Worm (Caenorhabditis elegans): ENCODE measurements around the gene C27A7.8.

Gene C27A7.8

ce11 chrV:12113726-12114125 lies 39.2 kb upstream of the C27A7.8 start:
- TF ChIP-seq nhr-80 (tag; optimal IDR thresholded peaks at IDR 0.05) = peak; percentile 70
- TF ChIP-seq egrh-3 (GFP tag; IDR thresholded peaks at IDR 0.05) = no peak

- TF ChIP-seq efl-1 (GFP tag; optimal IDR thresholded peaks at IDR 0.05) (no peak), snpc-3.4 (tag; optimal IDR thresholded peaks at IDR 0.05) (no peak), F33H1.4 (GFP tag; IDR thresholded peaks at IDR 0.05) (no peak)
Measured at ce11 chrV:12114693-12115092, 38.3 kb upstream of the C27A7.8 start, which contains the start of gene spin-1. TSS of gene spin-1 (plus strand) at chrV:12114993.

- TF ChIP-seq nhr-80 (tag; optimal IDR thresholded peaks at IDR 0.05) (peak; percentile 27), nhr-120 (GFP tag; IDR thresholded peaks at IDR 0.05) (no peak)
Measured at ce11 chrV:12115150-12115549, 37.8 kb upstream of the C27A7.8 start.

- TF ChIP-seq F57A8.1 (GFP tag; optimal IDR thresholded peaks at IDR 0.05) (no peak), B0019.2 (GFP tag; conservative IDR thresholded peaks at IDR 0.05) (no peak), mcd-1 (GFP tag; IDR thresholded peaks at IDR 0.05) (no peak), ets-4 (GFP tag; optimal IDR thresholded peaks at IDR 0.05) (no peak), pbrm-1 (GFP tag; IDR thresholded peaks at IDR 0.05) (no peak), ztf-26 (tag; optimal IDR thresholded peaks at IDR 0.05) (no peak), Y79H2A.3 (GFP tag; conservative IDR thresholded peaks at IDR 0.05) (no peak), ekl-4 (GFP tag; IDR thresholded peaks at IDR 0.05) (no peak), F33H1.4 (GFP tag; IDR thresholded peaks at IDR 0.05) (no peak), F10E7.11 (tag; optimal IDR thresholded peaks at IDR 0.05) (no peak), F57C9.4 (tag; optimal IDR thresholded peaks at IDR 0.05) (no peak), nhr-80 (tag; optimal IDR thresholded peaks at IDR 0.05) (no peak)
Measured at ce11 chrV:12117567-12118053, 35.3 kb upstream of the C27A7.8 start, which contains the start of gene C13C4.8. TSS of gene C13C4.8 (plus strand) at chrV:12118003.

ce11 chrV:12120381-12120780 lies 32.6 kb upstream of the C27A7.8 start, which contains the start of gene C13C4.7:
TSS of gene C13C4.7 (minus strand) at chrV:12120481.
- TF ChIP-seq F22D6.2 (tag; optimal IDR thresholded peaks at IDR 0.05) (no peak), ceh-27 (GFP tag; optimal IDR thresholded peaks at IDR 0.05) (no peak), T26A5.8 (tag; optimal IDR thresholded peaks at IDR 0.05) (no peak), gei-17 (GFP tag; optimal IDR thresholded peaks at IDR 0.05) (no peak), ceh-100 (GFP tag; IDR thresholded peaks at IDR 0.05) (no peak), Y79H2A.3 (GFP tag; conservative IDR thresholded peaks at IDR 0.05) (no peak), xnd-1 (tag; optimal IDR thresholded peaks at IDR 0.05) (no peak), F57A8.1 (GFP tag; optimal IDR thresholded peaks at IDR 0.05) (no peak), madf-8 (GFP tag; conservative IDR thresholded peaks at IDR 0.05) (no peak), bed-1 (GFP tag; IDR thresholded peaks at IDR 0.05) (no peak), let-607 (tag; optimal IDR thresholded peaks at IDR 0.05) (no peak), Y53G8AR.9 (GFP tag; conservative IDR thresholded peaks at IDR 0.05) (no peak), atf-7 (tag; optimal IDR thresholded peaks at IDR 0.05) (no peak), hmg-20 (GFP tag; IDR thresholded peaks at IDR 0.05) (no peak), B0336.3 (GFP tag; IDR thresholded peaks at IDR 0.05) (no peak)

- no peak for TF ChIP-seq Y56A3A.18 (GFP tag; IDR thresholded peaks at IDR 0.05)
- no peak for TF ChIP-seq atf-7 (tag; optimal IDR thresholded peaks at IDR 0.05)
- TF ChIP-seq mxl-1 (tag; optimal IDR thresholded peaks at IDR 0.05) = no peak
- TF ChIP-seq ztf-6 (GFP tag; IDR thresholded peaks at IDR 0.05) = no peak
- no peak for TF ChIP-seq F55B11.4 (tag; optimal IDR thresholded peaks at IDR 0.05; ENCODE audit: borderline replicate concordance, insufficient read depth)
- TF ChIP-seq dpff-1 (tag; optimal IDR thresholded peaks at IDR 0.05) = no peak
- TF ChIP-seq F52B5.7 (tag; optimal IDR thresholded peaks at IDR 0.05) = no peak
- no peak for TF ChIP-seq nfyb-1 (GFP tag; IDR thresholded peaks at IDR 0.05)
- TF ChIP-seq F22D6.2 (tag; optimal IDR thresholded peaks at IDR 0.05) = no peak
Measured at ce11 chrV:12121274-12121673, 31.7 kb upstream of the C27A7.8 start, which contains the start of gene C13C4.6. TSS of gene C13C4.6 (plus strand) at chrV:12121574.
